Fruit fly (Drosophila melanogaster): ENCODE measurements around the gene mtTFB1.

Gene mtTFB1

dm6 chr3L:11695827-11696226, 13.0 kb upstream of the mtTFB1 start:
- TF ChIP-seq pan (optimal IDR thresholded peaks at IDR 0.05) (no peak), EcR (GFP tag; optimal IDR thresholded peaks at IDR 0.05) (no peak), CG8478 (optimal IDR thresholded peaks at IDR 0.05) (no peak), psq (optimal IDR thresholded peaks at IDR 0.05) (no peak), usp (GFP tag; optimal IDR thresholded peaks at IDR 0.05) (no peak), Dll (optimal IDR thresholded peaks at IDR 0.05) (no peak)

- no peak for TF ChIP-seq usp (GFP tag; optimal IDR thresholded peaks at IDR 0.05)
- peak in 1 of 2 experiments; percentile 56 for TF ChIP-seq EcR (GFP tag; optimal IDR thresholded peaks at IDR 0.05)
These were observed 12.3 kb upstream of the mtTFB1 start, which contains the start of gene Dph1 for dm6 chr3L:11696294-11697116. Gene Dph1, minus strand, starts transcription at chr3L:11696963.

dm6 chr3L:11699163-11699562, 9.6 kb upstream of the mtTFB1 start, which contains the start of gene Dnai2:
Gene Dnai2, minus strand, starts transcription at chr3L:11699263.
- TF ChIP-seq CG8478 (optimal IDR thresholded peaks at IDR 0.05) = no peak
- no peak for TF ChIP-seq usp (GFP tag; optimal IDR thresholded peaks at IDR 0.05)
- no peak for TF ChIP-seq Dll (optimal IDR thresholded peaks at IDR 0.05)
- no peak for TF ChIP-seq EcR (GFP tag; optimal IDR thresholded peaks at IDR 0.05)
- TF ChIP-seq psq (optimal IDR thresholded peaks at IDR 0.05) = no peak
- no peak for TF ChIP-seq pan (optimal IDR thresholded peaks at IDR 0.05)

- no peak for TF ChIP-seq CG8478 (optimal IDR thresholded peaks at IDR 0.05)
- TF ChIP-seq psq (optimal IDR thresholded peaks at IDR 0.05) = no peak
- TF ChIP-seq usp (GFP tag; optimal IDR thresholded peaks at IDR 0.05) = no peak
- no peak for TF ChIP-seq pan (optimal IDR thresholded peaks at IDR 0.05)
- no peak for TF ChIP-seq EcR (GFP tag; optimal IDR thresholded peaks at IDR 0.05)
- no peak for TF ChIP-seq Dll (optimal IDR thresholded peaks at IDR 0.05)
These were observed 7.1 kb upstream of the mtTFB1 start for dm6 chr3L:11701649-11702048.

dm6 chr3L:11703579-11703978, 5.2 kb upstream of the mtTFB1 start:
- TF ChIP-seq EcR (GFP tag; optimal IDR thresholded peaks at IDR 0.05) (peak in 1 of 2 experiments; percentile 77), usp (GFP tag; optimal IDR thresholded peaks at IDR 0.05) (no peak)

dm6 chr3L:11704902-11705546, 3.8 kb upstream of the mtTFB1 start:
- no peak for TF ChIP-seq CG8478 (optimal IDR thresholded peaks at IDR 0.05)

- TF ChIP-seq Dll (optimal IDR thresholded peaks at IDR 0.05) = peak; percentile 97
- TF ChIP-seq pan (optimal IDR thresholded peaks at IDR 0.05) = no peak
These were observed 674 bp upstream of the mtTFB1 start, which contains the start of gene CG11658 for dm6 chr3L:11707978-11708632. Gene CG11658, minus strand, starts transcription at chr3L:11708553.

- no peak for TF ChIP-seq EcR (GFP tag; optimal IDR thresholded peaks at IDR 0.05)
- no peak for TF ChIP-seq CG8478 (optimal IDR thresholded peaks at IDR 0.05)
- TF ChIP-seq pan (optimal IDR thresholded peaks at IDR 0.05) = no peak
- no peak for TF ChIP-seq Dll (optimal IDR thresholded peaks at IDR 0.05)
- TF ChIP-seq psq (optimal IDR thresholded peaks at IDR 0.05) = no peak
- no peak for TF ChIP-seq usp (GFP tag; optimal IDR thresholded peaks at IDR 0.05)
These were observed 2.4 kb downstream of the mtTFB1 start, which contains the start of gene crim for dm6 chr3L:11711059-11711628. Gene crim, minus strand, starts transcription at chr3L:11711386.

- no peak for TF ChIP-seq usp (GFP tag; optimal IDR thresholded peaks at IDR 0.05)
- no peak for TF ChIP-seq psq (optimal IDR thresholded peaks at IDR 0.05)
- no peak for TF ChIP-seq Dll (optimal IDR thresholded peaks at IDR 0.05)
- TF ChIP-seq CG8478 (optimal IDR thresholded peaks at IDR 0.05) = no peak
- no peak for TF ChIP-seq pan (optimal IDR thresholded peaks at IDR 0.05)
- TF ChIP-seq EcR (GFP tag; optimal IDR thresholded peaks at IDR 0.05) = no peak
These were observed 3.0 kb downstream of the mtTFB1 start for dm6 chr3L:11711789-11712188.

dm6 chr3L:11712839-11713238, 4.1 kb downstream of the mtTFB1 start:
- TF ChIP-seq Dll (optimal IDR thresholded peaks at IDR 0.05) (no peak), EcR (GFP tag; optimal IDR thresholded peaks at IDR 0.05) (no peak), CG8478 (optimal IDR thresholded peaks at IDR 0.05) (no peak), usp (GFP tag; optimal IDR thresholded peaks at IDR 0.05) (no peak), psq (optimal IDR thresholded peaks at IDR 0.05) (no peak), pan (optimal IDR thresholded peaks at IDR 0.05) (no peak)

- TF ChIP-seq Dll (optimal IDR thresholded peaks at IDR 0.05) (peak; percentile 15), pan (optimal IDR thresholded peaks at IDR 0.05) (no peak)
These were observed 6.4 kb downstream of the mtTFB1 start, which contains the start of gene CG14132 for dm6 chr3L:11715187-11715586. Gene CG14132, minus strand, starts transcription at chr3L:11715285.

dm6 chr3L:11716347-11716746, 7.6 kb downstream of the mtTFB1 start:
- no peak for TF ChIP-seq CG8478 (optimal IDR thresholded peaks at IDR 0.05)
- TF ChIP-seq pan (optimal IDR thresholded peaks at IDR 0.05) = no peak
- no peak for TF ChIP-seq usp (GFP tag; optimal IDR thresholded peaks at IDR 0.05)
- no peak for TF ChIP-seq Dll (optimal IDR thresholded peaks at IDR 0.05)
- no peak for TF ChIP-seq psq (optimal IDR thresholded peaks at IDR 0.05)
- no peak for TF ChIP-seq EcR (GFP tag; optimal IDR thresholded peaks at IDR 0.05)

All from whole organism.